Worm (Caenorhabditis elegans) whole organism, early embryonic: ENCODE data around the gene C56G2.4.

ENCODE experiments used
- ama-1 ChIP-seq: fragments of 150-350 bp; optimal IDR thresholded peaks from 2 replicates; lab custom pipeline; 2014
- ceh-36 ChIP-seq: sonication (generic microtip); optimal IDR thresholded peaks from 2 replicates; lab custom pipeline; 2016; ENCODE audit warnings: missing genetic modification characterization, inconsistent platforms, missing compliant biosample characterization
- ets-7 ChIP-seq: sonication (generic microtip); optimal IDR thresholded peaks from 2 replicates; lab custom pipeline; 2016; ENCODE audit warnings: missing genotype, missing genetic modification characterization, missing compliant biosample characterization
- flt-1 ChIP-seq: fragments of 200-800 bp; sonication (Bioruptor generic); IDR thresholded peaks from 2 replicates; pipeline ENCODE4 v1.3.6; 2022; ENCODE audit warnings: missing genetic modification characterization, missing compliant biosample characterization
- hmbx-1 ChIP-seq: sonication (generic microtip); optimal IDR thresholded peaks from 2 replicates; lab custom pipeline; 2016; ENCODE audit warnings: mild to moderate bottlenecking, missing genetic modification characterization, missing compliant biosample characterization
- hmg-4 ChIP-seq: fragments of 200-800 bp; sonication (Bioruptor generic); optimal IDR thresholded peaks from 2 replicates; lab custom pipeline; 2018; ENCODE audit warnings: mild to moderate bottlenecking, missing genetic modification characterization, missing compliant biosample characterization
- hnd-1 ChIP-seq: sonication (generic microtip); optimal IDR thresholded peaks from 2 replicates; lab custom pipeline; 2016; ENCODE audit warnings: missing genetic modification characterization, missing compliant biosample characterization
- scrt-1 ChIP-seq: fragments of 200-800 bp; sonication (Bioruptor generic); IDR thresholded peaks from 2 replicates; pipeline ENCODE4 v1.3.6; 2022; ENCODE audit warnings: missing genetic modification characterization, missing compliant biosample characterization
- tbx-37 ChIP-seq: fragments of 200-800 bp; sonication (Bioruptor generic); conservative IDR thresholded peaks from 2 replicates; pipeline ENCODE4 v1.3.6; 2022; ENCODE audit warnings: missing genetic modification reagents, missing genetic modification characterization, missing compliant biosample characterization
- tra-4 ChIP-seq: sonication (generic microtip); optimal IDR thresholded peaks from 2 replicates; lab custom pipeline; 2017; ENCODE audit warnings: missing genetic modification characterization, missing compliant biosample characterization

DNA sequence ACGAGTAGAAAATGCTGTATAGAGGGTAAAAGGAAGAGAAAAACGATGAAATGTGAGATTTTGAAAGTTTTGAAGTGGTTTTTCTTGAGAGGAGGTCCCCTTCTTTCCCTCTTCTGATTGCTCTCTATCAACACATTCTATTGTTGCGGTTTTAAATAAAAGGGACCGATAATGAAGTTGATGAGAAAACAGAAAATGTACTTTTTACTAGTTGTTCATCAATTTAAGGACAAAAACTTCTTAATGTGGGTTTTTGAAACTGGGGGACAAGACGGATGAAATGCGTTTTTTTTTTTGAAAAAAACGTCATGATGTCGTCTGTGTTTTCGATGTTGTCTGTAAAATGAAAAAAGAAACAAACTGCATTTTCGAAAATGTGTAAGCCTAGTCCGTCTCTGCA is 14.7 kb upstream of the C56G2.4 start:
- TF ChIP-seq ama-1 (no peak), tbx-37 (GFP tag; lab: Robert Waterston, UW) (no peak), ets-7 (tag; lab: Kevin White, UChicago) (no peak), hnd-1 (tag; lab: Kevin White, UChicago) (no peak), hmbx-1 (no peak), hmg-4 (GFP tag; lab: Kevin White, UChicago) (no peak), scrt-1 (GFP tag; lab: Robert Waterston, UW) (no peak), flt-1 (GFP tag; lab: Robert Waterston, UW) (no peak), tra-4 (tag; lab: Kevin White, UChicago) (no peak), ceh-36 (tag; lab: Kevin White, UChicago) (no peak)
